Fruit fly (Drosophila melanogaster): ENCODE data around the gene CG42834.

Gene CG42834

dm6 chr3R:17418459-17418858 lies at the start of gene CG42834:
CG42834 (plus strand) TSS chr3R:17418759.
- TF ChIP-seq noc (tag; optimal IDR thresholded peaks at IDR 0.05), result no peak

dm6 chr3R:17371094-17371493 lies 47.5 kb upstream of the CG42834 start:
- no peak for TF ChIP-seq noc (tag; optimal IDR thresholded peaks at IDR 0.05)

dm6 chr3R:17377503-17377902 lies 41.1 kb upstream of the CG42834 start:
- TF ChIP-seq noc (tag; optimal IDR thresholded peaks at IDR 0.05), result no peak

- TF ChIP-seq noc (tag; optimal IDR thresholded peaks at IDR 0.05), result no peak
Measured at dm6 chr3R:17379051-17379450, 39.5 kb upstream of the CG42834 start.

- TF ChIP-seq noc (tag; optimal IDR thresholded peaks at IDR 0.05), result no peak
Measured at dm6 chr3R:17379742-17380141, 38.8 kb upstream of the CG42834 start, which contains the start of gene lute. lute (plus strand) TSS chr3R:17379944.

- no peak for TF ChIP-seq noc (tag; optimal IDR thresholded peaks at IDR 0.05)
Measured at dm6 chr3R:17381916-17382315, 36.6 kb upstream of the CG42834 start.

- no peak for TF ChIP-seq noc (tag; optimal IDR thresholded peaks at IDR 0.05)
Measured at dm6 chr3R:17385329-17386019, 33.1 kb upstream of the CG42834 start.

dm6 chr3R:17386168-17386819 lies 32.3 kb upstream of the CG42834 start:
- peak; percentile 32 for TF ChIP-seq noc (tag; optimal IDR thresholded peaks at IDR 0.05)

- peak; percentile 97 for TF ChIP-seq noc (tag; optimal IDR thresholded peaks at IDR 0.05)
Measured at dm6 chr3R:17391313-17391845, 27.2 kb upstream of the CG42834 start, which contains the start of the genes Brf and sds22. Brf (minus strand) TSS chr3R:17391337. sds22 (plus strand) TSS chr3R:17391594.

- TF ChIP-seq noc (tag; optimal IDR thresholded peaks at IDR 0.05), result peak; percentile 69
Measured at dm6 chr3R:17394318-17395188, 24.0 kb upstream of the CG42834 start, which contains the start of gene CREG. CREG (minus strand) TSS chr3R:17394640.

- no peak for TF ChIP-seq noc (tag; optimal IDR thresholded peaks at IDR 0.05)
Measured at dm6 chr3R:17400102-17400501, 18.5 kb upstream of the CG42834 start.

- no peak for TF ChIP-seq noc (tag; optimal IDR thresholded peaks at IDR 0.05)
Measured at dm6 chr3R:17400675-17401118, 17.9 kb upstream of the CG42834 start.

- no peak for TF ChIP-seq noc (tag; optimal IDR thresholded peaks at IDR 0.05)
Measured at dm6 chr3R:17401289-17401752, 17.2 kb upstream of the CG42834 start.

dm6 chr3R:17402434-17402833 lies 16.1 kb upstream of the CG42834 start, which contains the start of gene Sur-8:
Sur-8 (minus strand) TSS chr3R:17402515.
- TF ChIP-seq noc (tag; optimal IDR thresholded peaks at IDR 0.05), result no peak

- TF ChIP-seq noc (tag; optimal IDR thresholded peaks at IDR 0.05), result no peak
Measured at dm6 chr3R:17403188-17403587, 15.4 kb upstream of the CG42834 start, which contains the start of gene CG34279. CG34279 (minus strand) TSS chr3R:17403288.

- TF ChIP-seq noc (tag; optimal IDR thresholded peaks at IDR 0.05), result no peak
Measured at dm6 chr3R:17403618-17404017, 14.9 kb upstream of the CG42834 start, which contains the start of gene CG34280. CG34280 (minus strand) TSS chr3R:17403718.
